Worm (Caenorhabditis elegans) whole organism, L4/young adult: ENCODE results near the gene glo-3.

Experiments
- W03F9.2 ChIP-seq: fragments of 150-350 bp; optimal IDR thresholded peaks from 2 replicates; lab custom pipeline; 2014; ENCODE audit warnings: missing biosample characterization, missing genetic modification characterization
- dao-5 ChIP-seq: sonication (generic microtip); optimal IDR thresholded peaks from 2 replicates; lab custom pipeline; 2016; ENCODE audit warnings: missing genotype, missing genetic modification characterization, moderate library complexity, missing compliant biosample characterization
- him-1 ChIP-seq: sonication (generic microtip); optimal IDR thresholded peaks from 2 replicates; lab custom pipeline; 2016; ENCODE audit warnings: missing genotype, missing genetic modification reagents, missing genetic modification characterization, missing compliant biosample characterization

ce11 chrX:10553048-10553447 lies 19.5 kb downstream of the glo-3 start:
- no peak for TF ChIP-seq him-1
- no peak for TF ChIP-seq dao-5 (tag; lab: Kevin White, UChicago)
- TF ChIP-seq W03F9.2 (tag; lab: Kevin White, UChicago), result no peak
